Fruit fly (Drosophila melanogaster) whole organism, embryonic: ENCODE measurements around the gene CG7304.
A peak's percentile ranks its signal among the peaks of the same experiment; 100 is the strongest.

Experiments
- Antp ChIP-seq: fragments of 200-800 bp; sonication (Bioruptor generic); optimal IDR thresholded peaks from 3 replicates; lab custom pipeline; 2016; ENCODE audit warnings: missing biosample characterization, missing genetic modification characterization
- Blimp-1 ChIP-seq: fragments of 200-800 bp; sonication (Bioruptor generic); optimal IDR thresholded peaks from 3 replicates; lab custom pipeline; 2018; ENCODE audit warnings: missing biosample characterization, missing genetic modification characterization, mild to moderate bottlenecking, moderate library complexity, missing genetic modification reagents
- CG11093 ChIP-seq: fragments of 200-800 bp; sonication (Bioruptor generic); IDR thresholded peaks from 3 replicates; pipeline ENCODE4 v1.3.6; 2022; ENCODE audit warnings: missing biosample characterization, missing genetic modification characterization
- CG11504 ChIP-seq: fragments of 200-800 bp; sonication (Bioruptor generic); optimal IDR thresholded peaks from 3 replicates; lab custom pipeline; 2019; ENCODE audit warnings: missing biosample characterization, mild to moderate bottlenecking, missing genetic modification characterization, moderate library complexity
- CG11695 ChIP-seq: fragments of 200-800 bp; sonication (Bioruptor generic); IDR thresholded peaks from 3 replicates; pipeline ENCODE4 v1.3.6; 2022; ENCODE audit warnings: missing biosample characterization, missing genetic modification characterization
- CG12391 ChIP-seq: fragments of 200-800 bp; sonication (Bioruptor generic); optimal IDR thresholded peaks from 3 replicates; lab custom pipeline; 2018; ENCODE audit warnings: missing biosample characterization, mild to moderate bottlenecking, missing genetic modification characterization, moderate library complexity
- CG14014 ChIP-seq: fragments of 200-800 bp; sonication (Bioruptor generic); IDR thresholded peaks from 2 replicates; pipeline ENCODE4 v1.3.6; 2022; ENCODE audit warnings: missing biosample characterization, missing genetic modification characterization
- CG15479 ChIP-seq: fragments of 200-800 bp; sonication (Bioruptor generic); optimal IDR thresholded peaks from 3 replicates; lab custom pipeline; 2019; ENCODE audit warnings: missing biosample characterization, mild to moderate bottlenecking, missing genetic modification characterization, moderate library complexity
- CG1602 ChIP-seq: fragments of 200-800 bp; sonication (Bioruptor generic); optimal IDR thresholded peaks from 3 replicates; lab custom pipeline; 2016; ENCODE audit warnings: missing biosample characterization, missing genetic modification characterization
- CG1603 ChIP-seq: fragments of 200-800 bp; sonication (Bioruptor generic); optimal IDR thresholded peaks from 2 replicates; lab custom pipeline; 2019; ENCODE audit warnings: missing biosample characterization, mild to moderate bottlenecking, missing genetic modification characterization, moderate library complexity
- CG17829 ChIP-seq: fragments of 200-800 bp; optimal IDR thresholded peaks from 2 replicates; lab custom pipeline; 2019; ENCODE audit warnings: missing biosample characterization, mild to moderate bottlenecking, missing genetic modification characterization, moderate library complexity
- CG18262 ChIP-seq: fragments of 200-800 bp; optimal IDR thresholded peaks from 3 replicates; lab custom pipeline; 2019; ENCODE audit warnings: missing biosample characterization, mild to moderate bottlenecking, missing genetic modification characterization, moderate library complexity
- CG2116 ChIP-seq: fragments of 200-800 bp; sonication (Bioruptor generic); optimal IDR thresholded peaks from 3 replicates; lab custom pipeline; 2018; ENCODE audit warnings: missing biosample characterization, mild to moderate bottlenecking, missing genetic modification characterization
- CG2712 ChIP-seq: fragments of 200-800 bp; optimal IDR thresholded peaks from 3 replicates; lab custom pipeline; 2019; ENCODE audit warnings: missing biosample characterization, mild to moderate bottlenecking, missing genetic modification characterization, moderate library complexity
- CG30431 ChIP-seq: fragments of 200-800 bp; sonication (Bioruptor generic); optimal IDR thresholded peaks from 2 replicates; lab custom pipeline; 2017; ENCODE audit warnings: missing biosample characterization, missing genetic modification characterization
- CG31224 ChIP-seq: fragments of 200-800 bp; sonication (Bioruptor generic); IDR thresholded peaks from 2 replicates; pipeline ENCODE4 v1.3.6; 2022; ENCODE audit warnings: missing biosample characterization, missing genetic modification characterization
- CG4360 ChIP-seq: fragments of 200-800 bp; sonication (Bioruptor generic); IDR thresholded peaks from 2 replicates; pipeline ENCODE4 v1.3.6; 2022; ENCODE audit warnings: missing biosample characterization, missing genetic modification characterization
- CG4707 ChIP-seq: fragments of 200-800 bp; sonication (Bioruptor generic); optimal IDR thresholded peaks from 2 replicates; lab custom pipeline; 2018; ENCODE audit warnings: missing biosample characterization, mild to moderate bottlenecking, missing genetic modification characterization, moderate library complexity
- CG6272 ChIP-seq: fragments of 200-800 bp; sonication (Bioruptor generic); IDR thresholded peaks from 2 replicates; pipeline ENCODE4 v1.3.6; 2022; ENCODE audit warnings: missing biosample characterization, missing genetic modification characterization
- CG6689 ChIP-seq: fragments of 200-800 bp; sonication (Bioruptor generic); IDR thresholded peaks from 2 replicates; pipeline ENCODE4 v1.3.6; 2022; ENCODE audit warnings: missing biosample characterization, missing genetic modification characterization
- CG7839 ChIP-seq: fragments of 200-800 bp; sonication (Bioruptor generic); optimal IDR thresholded peaks from 3 replicates; lab custom pipeline; 2018; ENCODE audit warnings: missing biosample characterization, mild to moderate bottlenecking, missing genetic modification characterization, moderate library complexity
- CrebB ChIP-seq: fragments of 200-800 bp; sonication (Bioruptor generic); optimal IDR thresholded peaks from 3 replicates; lab custom pipeline; 2018; ENCODE audit warnings: missing biosample characterization, mild to moderate bottlenecking, missing genetic modification characterization
- HHEX ChIP-seq: fragments of 200-800 bp; sonication (Bioruptor generic); optimal IDR thresholded peaks from 3 replicates; lab custom pipeline; 2017; ENCODE audit warnings: missing biosample characterization, mild to moderate bottlenecking, missing genetic modification characterization, missing genetic modification reagents
- Kr ChIP-seq: fragments of 200-800 bp; sonication (Bioruptor generic); optimal IDR thresholded peaks from 2 replicates; lab custom pipeline; 2017; ENCODE audit warnings: missing biosample characterization, mild to moderate bottlenecking, missing genetic modification characterization
- NC2β ChIP-seq: fragments of 200-800 bp; sonication (Bioruptor generic); optimal IDR thresholded peaks from 2 replicates; lab custom pipeline; 2016; ENCODE audit warnings: missing biosample characterization, missing genetic modification characterization
- Spps ChIP-seq: fragments of 200-800 bp; sonication (Bioruptor generic); optimal IDR thresholded peaks from 2 replicates; lab custom pipeline; 2018; ENCODE audit warnings: missing biosample characterization, mild to moderate bottlenecking, missing genetic modification characterization
- Ssrp ChIP-seq: fragments of 200-800 bp; sonication (Bioruptor generic); optimal IDR thresholded peaks from 2 replicates; lab custom pipeline; 2018; ENCODE audit warnings: missing biosample characterization, mild to moderate bottlenecking, missing genetic modification characterization, moderate library complexity
- al ChIP-seq: fragments of 200-800 bp; sonication (Bioruptor generic); IDR thresholded peaks from 2 replicates; pipeline ENCODE4 v1.3.6; 2022; ENCODE audit warnings: missing biosample characterization, missing genetic modification characterization
- ash1 ChIP-seq: fragments of 200-800 bp; sonication (Bioruptor generic); optimal IDR thresholded peaks from 2 replicates; lab custom pipeline; 2018; ENCODE audit warnings: missing biosample characterization, mild to moderate bottlenecking, missing genetic modification characterization
- crp ChIP-seq, 2 experiments: fragments of 200-800 bp; sonication (Bioruptor generic); optimal IDR thresholded peaks; 2 replicates in 1 of 2; 3 replicates in 1 of 2; lab custom pipeline; 2017; ENCODE audit warnings: missing biosample characterization in 2 of 2, missing genetic modification characterization in 2 of 2, mild to moderate bottlenecking in 1 of 2, moderate library complexity in 1 of 2
- dmrt11E ChIP-seq: fragments of 200-800 bp; sonication (Bioruptor generic); optimal IDR thresholded peaks from 3 replicates; lab custom pipeline; 2018; ENCODE audit warnings: missing biosample characterization, mild to moderate bottlenecking, missing genetic modification characterization, moderate library complexity
- eyg ChIP-seq: fragments of 200-800 bp; sonication (Bioruptor generic); optimal IDR thresholded peaks from 3 replicates; lab custom pipeline; 2016; ENCODE audit warnings: missing biosample characterization, missing genetic modification characterization
- fd102C ChIP-seq: fragments of 200-800 bp; sonication (Bioruptor generic); optimal IDR thresholded peaks from 2 replicates; lab custom pipeline; 2018; ENCODE audit warnings: missing biosample characterization, mild to moderate bottlenecking, missing genetic modification characterization, moderate library complexity
- gem ChIP-seq: fragments of 200-800 bp; sonication (Bioruptor generic); optimal IDR thresholded peaks from 2 replicates; lab custom pipeline; 2019; ENCODE audit warnings: missing biosample characterization, mild to moderate bottlenecking, missing genetic modification characterization, moderate library complexity
- grau ChIP-seq: fragments of 200-800 bp; optimal IDR thresholded peaks from 3 replicates; lab custom pipeline; 2019; ENCODE audit warnings: missing biosample characterization, mild to moderate bottlenecking, missing genetic modification characterization, moderate library complexity
- gro ChIP-seq: fragments of 200-800 bp; sonication (Bioruptor generic); optimal IDR thresholded peaks from 2 replicates; lab custom pipeline; 2016; ENCODE audit warnings: missing biosample characterization, missing genetic modification characterization
- h ChIP-seq: fragments of >200 bp; optimal IDR thresholded peaks from 2 replicates; lab custom pipeline; 2017
- lola ChIP-seq, 3 experiments: fragments of >200 bp in 2 of 3; fragments of 200-800 bp in 1 of 3; sonication (Bioruptor generic) in 1 of 3; optimal IDR thresholded peaks; 2 replicates each; lab custom pipeline; 2017 to 2019; ENCODE audit warnings: missing biosample characterization in 3 of 3, missing genetic modification characterization in 3 of 3, mild to moderate bottlenecking in 1 of 3, moderate library complexity in 1 of 3
- org-1 ChIP-seq: fragments of 200-800 bp; sonication (Bioruptor generic); optimal IDR thresholded peaks from 2 replicates; lab custom pipeline; 2017; ENCODE audit warnings: missing biosample characterization, missing genetic modification characterization
- phol ChIP-seq: fragments of 200-800 bp; sonication (Bioruptor generic); optimal IDR thresholded peaks from 3 replicates; lab custom pipeline; 2018; ENCODE audit warnings: missing biosample characterization, mild to moderate bottlenecking, missing genetic modification characterization, moderate library complexity
- pnt ChIP-seq: fragments of 200-800 bp; sonication (Bioruptor generic); optimal IDR thresholded peaks from 3 replicates; lab custom pipeline; 2016; ENCODE audit warnings: missing biosample characterization, missing genetic modification characterization
- pros ChIP-seq: fragments of 200-800 bp; sonication (Bioruptor generic); optimal IDR thresholded peaks from 3 replicates; lab custom pipeline; 2019; ENCODE audit warnings: missing biosample characterization, mild to moderate bottlenecking, missing genetic modification characterization, moderate library complexity
- pum ChIP-seq: fragments of 200-800 bp; sonication (Bioruptor generic); optimal IDR thresholded peaks from 2 replicates; lab custom pipeline; 2016; ENCODE audit warnings: missing biosample characterization, missing genetic modification characterization
- row ChIP-seq: fragments of 200-800 bp; sonication (Bioruptor generic); IDR thresholded peaks from 3 replicates; pipeline ENCODE4 v1.3.6; 2022; ENCODE audit warnings: missing biosample characterization, missing genetic modification characterization
- scrt ChIP-seq: fragments of 200-800 bp; sonication (Bioruptor generic); optimal IDR thresholded peaks from 2 replicates; lab custom pipeline; 2018; ENCODE audit warnings: missing biosample characterization, mild to moderate bottlenecking, missing genetic modification characterization, moderate library complexity
- sens ChIP-seq: fragments of 200-800 bp; sonication (Bioruptor generic); peaks from one replicate; lab custom pipeline; 2016; ENCODE audit warnings: missing biosample characterization, missing genetic modification characterization
- trem ChIP-seq: fragments of 200-800 bp; optimal IDR thresholded peaks from 3 replicates; lab custom pipeline; 2019; ENCODE audit warnings: missing biosample characterization, mild to moderate bottlenecking, missing genetic modification characterization, moderate library complexity
- unpg ChIP-seq: fragments of 200-800 bp; sonication (Bioruptor generic); optimal IDR thresholded peaks from 3 replicates; lab custom pipeline; 2018; ENCODE audit warnings: missing biosample characterization, mild to moderate bottlenecking, missing genetic modification characterization, moderate library complexity
- zf30C ChIP-seq: fragments of 200-800 bp; sonication (Bioruptor generic); optimal IDR thresholded peaks from 3 replicates; lab custom pipeline; 2018; ENCODE audit warnings: missing biosample characterization, mild to moderate bottlenecking, missing genetic modification characterization

CG7304 gene

dm6 chr3L:15638524-15638923, 41.0 kb upstream of the CG7304 start (continued):
- TF ChIP-seq Spps (tag; lab: Kevin White, UChicago) (no peak), Kr (GFP tag; lab: Kevin White, UChicago) (peak; percentile 24), unpg (GFP tag; lab: Kevin White, UChicago) (no peak), gro (GFP tag; lab: Kevin White, UChicago) (no peak), crp (GFP tag; optimal IDR thresholded peaks at IDR 0.05; lab: Kevin White, UChicago) (no peak), CG15479 (GFP tag; lab: Kevin White, UChicago) (peak; percentile 68), CG30431 (no peak), ash1 (GFP tag; lab: Kevin White, UChicago) (no peak), CG11695 (GFP tag; lab: Robert Waterston, UW) (no peak), HHEX (GFP tag; lab: Kevin White, UChicago) (no peak)
- TF ChIP-seq, all 482 proteins: peak for 7

dm6 chr3L:15639978-15640377, 39.5 kb upstream of the CG7304 start:
- TF ChIP-seq CrebB (tag; lab: Kevin White, UChicago) = no peak
- peak; percentile 16 for TF ChIP-seq CG7839 (tag; lab: Kevin White, UChicago)
- TF ChIP-seq trem (tag; lab: Kevin White, UChicago) = peak; percentile 5
- TF ChIP-seq phol (tag; lab: Kevin White, UChicago) = peak; percentile 13
- TF ChIP-seq unpg (GFP tag; lab: Kevin White, UChicago) = peak; percentile 23
- 0 out of 3 replicates have a peak, but pooled peaks have one; percentile 35 for TF ChIP-seq row
- peak; percentile 28 for TF ChIP-seq CG18262 (tag; lab: Kevin White, UChicago)
- no peak for TF ChIP-seq Blimp-1
- TF ChIP-seq CG31224 (GFP tag; lab: Robert Waterston, UW) = no peak
- peak; percentile 58 for TF ChIP-seq CG1603 (tag; lab: Kevin White, UChicago)
- peak; percentile 11 for TF ChIP-seq Ssrp
- TF ChIP-seq sens = peak; percentile 36
- peak; percentile 3 for TF ChIP-seq grau (tag; lab: Kevin White, UChicago)
- TF ChIP-seq Antp (GFP tag; lab: Kevin White, UChicago) = peak; percentile 17
- peak; percentile 31 for TF ChIP-seq dmrt11E (tag; lab: Kevin White, UChicago)
- TF ChIP-seq scrt (GFP tag; lab: Kevin White, UChicago) = peak; percentile 36
- no peak for TF ChIP-seq h (lab: Kevin White, UChicago)
- TF ChIP-seq CG11093 (GFP tag; lab: Robert Waterston, UW) = 0 out of 3 replicates have a peak, but pooled peaks have one; percentile 27
- TF ChIP-seq fd102C (GFP tag; lab: Kevin White, UChicago) = peak; percentile 21
- 0 out of 2 replicates have a peak, but pooled peaks have one; percentile 18 for TF ChIP-seq CG4360
- peak; percentile 33 for TF ChIP-seq zf30C (GFP tag; lab: Kevin White, UChicago)
- TF ChIP-seq eyg (GFP tag; lab: Kevin White, UChicago) = no peak
- TF ChIP-seq CG6272 (GFP tag; lab: Robert Waterston, UW) = no peak
- peak; percentile 34; the same call in 1 of the 2 replicates for TF ChIP-seq CG6689
- peak in 1 of 3 experiments; percentile 26 for TF ChIP-seq lola (GFP tag; optimal IDR thresholded peaks at IDR 0.05; lab: Kevin White, UChicago)
- no peak for TF ChIP-seq CG4707 (GFP tag; lab: Kevin White, UChicago)
- TF ChIP-seq CG2712 (tag; lab: Kevin White, UChicago) = peak; percentile 43
- peak; percentile 16 for TF ChIP-seq pnt (GFP tag; lab: Kevin White, UChicago)
- peak; percentile 10 for TF ChIP-seq pum
- peak; percentile 1 for TF ChIP-seq NC2β (GFP tag; lab: Kevin White, UChicago)
- no peak for TF ChIP-seq CG14014 (GFP tag; lab: Robert Waterston, UW)
- TF ChIP-seq gem = peak; percentile 55
- TF ChIP-seq CG12391 (tag; lab: Kevin White, UChicago) = peak; percentile 23
- peak; percentile 32 for TF ChIP-seq CG17829
- TF ChIP-seq al (GFP tag; lab: Robert Waterston, UW) = no peak
- TF ChIP-seq CG2116 (GFP tag; lab: Kevin White, UChicago) = no peak
- TF ChIP-seq CG11504 (tag; lab: Kevin White, UChicago) = peak; percentile 16
- TF ChIP-seq CG1602 (GFP tag; lab: Kevin White, UChicago) = peak; percentile 0
- TF ChIP-seq org-1 (GFP tag; lab: Kevin White, UChicago) = peak; percentile 15
- no peak for TF ChIP-seq pros (GFP tag; lab: Kevin White, UChicago)
